Worm (Caenorhabditis elegans) whole organism, L4 larva: ENCODE results near the gene sre-27.

Experiments
- F10B5.3 ChIP-seq: sonication (generic microtip); optimal IDR thresholded peaks from 2 replicates; lab custom pipeline; 2016; ENCODE audit warnings: mild to moderate bottlenecking, missing genetic modification characterization, missing compliant biosample characterization
- F44E2.7 ChIP-seq: fragments of 200-800 bp; sonication (Bioruptor generic); IDR thresholded peaks from 2 replicates; pipeline ENCODE4 v2.1.2; 2022; ENCODE audit warnings: missing genetic modification characterization, missing compliant biosample characterization
- Y75B8A.6 ChIP-seq: fragments of 200-800 bp; sonication (Bioruptor generic); IDR thresholded peaks from 2 replicates; pipeline ENCODE4 v1.3.6; 2022; ENCODE audit warnings: missing genetic modification reagents, missing genetic modification characterization, missing compliant biosample characterization
- ama-1 ChIP-seq: fragments of 150-350 bp; optimal IDR thresholded peaks from 2 replicates; lab custom pipeline; 2014; ENCODE audit warnings: inconsistent platforms, mixed read lengths
- ceh-44 ChIP-seq: fragments of 200-800 bp; sonication (Bioruptor generic); IDR thresholded peaks from 2 replicates; pipeline ENCODE4 v1.3.6; 2022; ENCODE audit warnings: missing genetic modification reagents, missing genetic modification characterization, missing compliant biosample characterization
- ceh-82 ChIP-seq: sonication (generic microtip); optimal IDR thresholded peaks from 2 replicates; lab custom pipeline; 2017; ENCODE audit warnings: missing biosample characterization, missing genetic modification characterization
- daf-12 ChIP-seq: fragments of 150-350 bp; optimal IDR thresholded peaks from 2 replicates; lab custom pipeline; 2014; ENCODE audit warnings: missing biosample characterization, missing genetic modification reagents, missing genetic modification characterization
- dmd-6 ChIP-seq: fragments of 200-800 bp; sonication (Bioruptor generic); IDR thresholded peaks from 2 replicates; pipeline ENCODE4 v1.3.6; 2022; ENCODE audit warnings: missing genetic modification reagents, missing genetic modification characterization, missing compliant biosample characterization
- dve-1 ChIP-seq: sonication (generic microtip); optimal IDR thresholded peaks from 2 replicates; lab custom pipeline; 2017; ENCODE audit warnings: antibody characterized with exemption, mild to moderate bottlenecking, missing genetic modification characterization, missing compliant biosample characterization; ENCODE audit not compliant: insufficient read depth
- fkh-10 ChIP-seq: fragments of 150-350 bp; optimal IDR thresholded peaks from 2 replicates; lab custom pipeline; 2014; ENCODE audit warnings: missing biosample characterization, missing genetic modification reagents, missing genetic modification characterization
- gei-8 ChIP-seq: fragments of 200-800 bp; sonication (Bioruptor generic); optimal IDR thresholded peaks from 2 replicates; lab custom pipeline; 2018; ENCODE audit warnings: mild to moderate bottlenecking, missing genetic modification characterization, missing compliant biosample characterization
- hlh-11 ChIP-seq: fragments of 200-800 bp; sonication (Bioruptor generic); optimal IDR thresholded peaks from 2 replicates; lab custom pipeline; 2018; ENCODE audit warnings: mild to moderate bottlenecking, missing genetic modification characterization, missing compliant biosample characterization
- lim-7 ChIP-seq: fragments of 200-800 bp; sonication (Bioruptor generic); IDR thresholded peaks from 2 replicates; pipeline ENCODE4 v1.3.6; 2022; ENCODE audit warnings: missing genetic modification characterization, missing compliant biosample characterization
- lin-39 ChIP-seq: fragments of 150-350 bp; optimal IDR thresholded peaks from 2 replicates; lab custom pipeline; 2014; ENCODE audit warnings: missing biosample characterization, missing genetic modification reagents, missing genetic modification characterization
- lir-3 ChIP-seq: sonication (generic microtip); optimal IDR thresholded peaks from 2 replicates; lab custom pipeline; 2016; ENCODE audit warnings: mild to moderate bottlenecking, missing genetic modification characterization, missing compliant biosample characterization
- madf-9 ChIP-seq: fragments of 200-800 bp; sonication (Bioruptor generic); conservative IDR thresholded peaks from 2 replicates; pipeline ENCODE4 v1.3.6; 2022; ENCODE audit warnings: missing genetic modification reagents, missing genetic modification characterization, missing compliant biosample characterization
- mdl-1 ChIP-seq, 2 experiments: fragments of 150-350 bp in 1 of 2; sonication (generic microtip) in 1 of 2; optimal IDR thresholded peaks; 2 replicates each; lab custom pipeline; 2014 to 2017; ENCODE audit warnings: missing biosample characterization in 2 of 2, missing genetic modification characterization in 2 of 2
- mep-1 ChIP-seq: fragments of 150-350 bp; sonication (generic microtip); optimal IDR thresholded peaks from 3 replicates; lab custom pipeline; 2014; ENCODE audit warnings: missing biosample characterization, missing genetic modification characterization
- nhr-11 ChIP-seq: fragments of 150-350 bp; optimal IDR thresholded peaks from 2 replicates; lab custom pipeline; 2014; ENCODE audit warnings: missing biosample characterization, missing genetic modification characterization
- nhr-48 ChIP-seq: sonication (generic microtip); optimal IDR thresholded peaks from 2 replicates; lab custom pipeline; 2016; ENCODE audit warnings: mild to moderate bottlenecking, missing genetic modification characterization, missing compliant biosample characterization
- nhr-6 ChIP-seq: fragments of 150-350 bp; optimal IDR thresholded peaks from 2 replicates; lab custom pipeline; 2014; ENCODE audit warnings: missing biosample characterization, missing genetic modification characterization
- nhr-76 ChIP-seq: fragments of 150-350 bp; optimal IDR thresholded peaks from 2 replicates; lab custom pipeline; 2014; ENCODE audit warnings: missing biosample characterization, missing genetic modification characterization
- snpc-1.2 ChIP-seq: fragments of 200-800 bp; sonication (Bioruptor generic); IDR thresholded peaks from 2 replicates; pipeline ENCODE4 v1.3.6; 2022; ENCODE audit warnings: missing genetic modification reagents, missing genetic modification characterization, missing compliant biosample characterization
- tag-97 ChIP-seq: fragments of 200-800 bp; sonication (Bioruptor generic); IDR thresholded peaks from 2 replicates; pipeline ENCODE4 v1.3.6; 2022; ENCODE audit warnings: missing genetic modification characterization, missing compliant biosample characterization
- tra-1 ChIP-seq: fragments of 200-800 bp; sonication (Bioruptor generic); IDR thresholded peaks from 2 replicates; pipeline ENCODE4 v1.3.6; 2022; ENCODE audit warnings: missing genetic modification reagents, missing genetic modification characterization, missing compliant biosample characterization
- unc-39 ChIP-seq: sonication (generic microtip); optimal IDR thresholded peaks from 2 replicates; lab custom pipeline; 2017; ENCODE audit warnings: missing biosample characterization, missing genetic modification characterization
- unc-62 ChIP-seq, 3 experiments: fragments of 150-350 bp in 1 of 3; sonication (generic microtip); optimal IDR thresholded peaks in 2 of 3; peaks in 1 of 3; 1 replicate in 1 of 3; 2 replicates in 2 of 3; lab custom pipeline; 2014 to 2017; ENCODE audit warnings: missing biosample characterization in 3 of 3, missing genetic modification characterization in 3 of 3, missing genetic modification reagents in 3 of 3, missing genotype in 1 of 3
- vab-7 ChIP-seq: fragments of 200-800 bp; sonication (Bioruptor generic); IDR thresholded peaks from 2 replicates; pipeline ENCODE4 v1.3.6; 2022; ENCODE audit warnings: missing genetic modification reagents, missing genetic modification characterization, missing compliant biosample characterization
- zfp-2 ChIP-seq: sonication (generic microtip); optimal IDR thresholded peaks from 2 replicates; lab custom pipeline; 2016; ENCODE audit warnings: mild to moderate bottlenecking, missing genetic modification characterization, missing compliant biosample characterization

sre-27 gene

ce11 chrII:12425644-12426222 is 8.3 kb upstream of the sre-27 start, which contains the start of gene daf-22 (continued):
- no peak for TF ChIP-seq nhr-76 (tag; lab: Kevin White, UChicago)
- no peak for TF ChIP-seq lin-39 (tag; lab: Kevin White, UChicago)
- no peak for TF ChIP-seq ceh-82 (tag; lab: Kevin White, UChicago)
- no peak for TF ChIP-seq madf-9
- no peak for TF ChIP-seq tra-1 (GFP tag; lab: Robert Waterston, UW)

DNA sequence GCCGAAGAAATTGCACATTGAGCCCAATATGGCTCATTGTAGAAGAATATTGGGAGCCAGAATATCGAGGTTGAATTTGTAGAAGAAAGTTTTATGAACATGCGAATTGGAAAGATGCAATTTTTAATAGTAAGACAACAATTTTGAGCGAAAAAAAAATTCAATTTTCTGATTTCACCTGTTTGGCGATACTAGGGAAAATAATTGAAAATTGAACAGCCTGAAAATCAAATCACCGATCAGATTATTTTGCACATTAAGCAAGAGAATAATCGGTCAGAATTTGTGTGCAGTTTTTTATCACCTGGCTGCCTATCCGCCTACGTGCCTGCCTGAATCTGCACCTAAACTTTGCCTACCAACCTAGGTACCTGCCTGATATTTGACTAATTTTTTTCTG is 3.1 kb upstream of the sre-27 start, which contains the start of gene sre-26:
Gene sre-26 (minus strand): TSS at position 101 of the 400 bp plus-strand sequence.
- TF ChIP-seq nhr-11 (tag; lab: Kevin White, UChicago) (no peak), ceh-44 (no peak), fkh-10 (no peak), F10B5.3 (no peak), dve-1 (tag; lab: Kevin White, UChicago) (no peak), ama-1 (lab: Kevin White, UChicago) (no peak)

DNA sequence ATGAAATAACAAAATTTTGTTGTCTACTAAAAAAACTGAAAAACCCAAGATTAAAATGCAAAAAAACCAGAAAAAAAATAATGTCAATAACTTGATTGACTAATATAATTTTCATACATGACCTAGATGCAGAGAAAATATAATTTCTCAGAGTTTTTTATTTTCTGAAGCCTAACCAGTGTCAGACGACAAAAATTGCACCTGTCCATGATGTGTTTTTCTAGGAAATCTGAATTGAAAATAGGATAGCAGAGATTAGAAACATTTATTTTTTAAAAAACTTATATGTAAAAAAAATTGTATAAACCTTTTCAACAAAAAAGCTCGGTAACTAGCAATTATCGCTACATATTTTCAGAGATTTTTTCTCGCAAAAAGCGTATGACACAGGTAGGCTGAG is 582 bp upstream of the sre-27 start:
- TF ChIP-seq unc-39 (no peak), lim-7 (GFP tag; lab: Robert Waterston, UW) (no peak), snpc-1.2 (no peak), dmd-6 (GFP tag; lab: Robert Waterston, UW) (no peak), mdl-1 (tag; optimal IDR thresholded peaks at IDR 0.05; lab: Kevin White, UChicago) (no peak), lir-3 (tag; lab: Kevin White, UChicago) (no peak), tra-1 (GFP tag; lab: Robert Waterston, UW) (no peak), vab-7 (GFP tag; lab: Robert Waterston, UW) (no peak), gei-8 (GFP tag; lab: Kevin White, UChicago) (no peak), mep-1 (tag; lab: Kevin White, UChicago) (no peak), F44E2.7 (GFP tag; lab: Robert Waterston, UW) (no peak)

DNA sequence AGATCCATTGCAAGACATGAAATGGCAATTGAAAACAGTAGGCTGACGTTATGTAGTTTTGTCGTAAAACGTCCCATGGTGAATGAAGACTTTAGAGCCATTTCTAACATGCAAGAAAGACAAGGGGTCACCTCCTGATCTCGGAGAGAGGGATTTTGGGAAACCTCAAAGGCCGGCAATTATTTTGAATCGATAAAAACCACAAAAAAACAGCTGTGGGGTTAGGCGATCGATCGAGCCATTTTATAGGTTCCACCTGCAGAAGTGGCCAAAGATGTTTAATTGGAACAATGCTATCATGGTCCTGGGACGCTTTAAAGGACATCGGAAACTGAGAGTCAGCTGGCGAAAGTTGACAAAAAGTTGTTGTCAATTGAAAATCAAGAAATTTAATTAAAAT is 2.6 kb downstream of the sre-27 start, which contains the start of gene Y57A10C.11:
Gene Y57A10C.11 (minus strand): TSS at position 101 of the 400 bp plus-strand sequence.
- TF ChIP-seq zfp-2 (no peak), nhr-48 (tag; lab: Kevin White, UChicago) (no peak), hlh-11 (tag; lab: Kevin White, UChicago) (no peak), unc-62 (GFP tag; optimal IDR thresholded peaks at IDR 0.05 in 1 of 2; lab: Kevin White, UChicago) (peak in 1 of 2 experiments; percentile 74), unc-62 (tag; optimal IDR thresholded peaks at IDR 0.05; lab: Kevin White, UChicago) (no peak), tag-97 (GFP tag; lab: Robert Waterston, UW) (no peak)

- TF ChIP-seq nhr-48 (tag; lab: Kevin White, UChicago) (no peak), F44E2.7 (GFP tag; lab: Robert Waterston, UW) (no peak), unc-62 (GFP tag; optimal IDR thresholded peaks at IDR 0.05 in 1 of 2; lab: Kevin White, UChicago) (peak in 1 of 2 experiments; percentile 64), unc-62 (tag; optimal IDR thresholded peaks at IDR 0.05; lab: Kevin White, UChicago) (no peak)
These were observed 5.0 kb downstream of the sre-27 start, which contains the start of gene Y57A10C.1 for ce11 chrII:12412417-12412816. Gene Y57A10C.1, minus strand, starts transcription at chrII:12412517.

- TF ChIP-seq zfp-2 (no peak), nhr-6 (tag; lab: Kevin White, UChicago) (no peak), Y75B8A.6 (GFP tag; lab: Robert Waterston, UW) (no peak), mep-1 (tag; lab: Kevin White, UChicago) (no peak), hlh-11 (tag; lab: Kevin White, UChicago) (no peak), dmd-6 (GFP tag; lab: Robert Waterston, UW) (no peak), unc-62 (GFP tag; optimal IDR thresholded peaks at IDR 0.05 in 1 of 2; lab: Kevin White, UChicago) (no peak), unc-62 (tag; optimal IDR thresholded peaks at IDR 0.05; lab: Kevin White, UChicago) (no peak), daf-12 (tag; lab: Kevin White, UChicago) (no peak)
These were observed 7.3 kb downstream of the sre-27 start, which contains the start of gene F57G9.3 for ce11 chrII:12410107-12410506. Gene F57G9.3, minus strand, starts transcription at chrII:12410207.
